Fruit fly (Drosophila melanogaster) whole organism, prepupa: ENCODE results near the gene TTLL5.
"Not testable (repeated sequence)": the region's sequence is repeated elsewhere in the genome, so short reads cannot be mapped to it uniquely, and the experiment has no call there.

ENCODE experiments used
- CG6276 ChIP-seq: fragments of 200-800 bp; sonication (Bioruptor generic); optimal IDR thresholded peaks from 2 replicates; lab custom pipeline; 2017; ENCODE audit warnings: missing biosample characterization, mild to moderate bottlenecking, missing genetic modification characterization
- Eip75B ChIP-seq: fragments of 200-800 bp; sonication (Bioruptor generic); optimal IDR thresholded peaks from 3 replicates; lab custom pipeline; 2016; ENCODE audit warnings: missing biosample characterization, missing genetic modification characterization
- Ets21C ChIP-seq: fragments of 200-800 bp; sonication (Bioruptor generic); optimal IDR thresholded peaks from 3 replicates; lab custom pipeline; 2016; ENCODE audit warnings: missing biosample characterization, missing genetic modification characterization

DNA sequence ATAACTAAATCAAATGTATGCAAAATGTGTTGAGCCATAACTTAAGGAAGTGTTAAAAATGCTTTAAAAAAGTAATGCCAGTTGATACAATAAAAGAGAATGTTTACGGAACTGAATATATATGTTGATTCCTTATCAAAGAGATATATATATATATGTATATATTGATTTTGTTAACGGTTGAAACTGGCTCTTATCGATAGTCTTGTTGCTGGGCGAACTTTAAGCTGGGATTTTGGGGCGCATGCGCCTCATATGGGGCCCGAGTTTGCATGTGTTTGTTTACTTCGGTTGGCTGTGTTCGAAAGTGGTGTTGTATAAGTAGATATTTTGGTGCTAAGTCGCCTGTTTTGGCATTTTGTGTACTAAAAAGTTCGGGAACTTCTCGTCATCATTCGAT is 8.3 kb upstream of the TTLL5 start, which contains the start of gene Bili:
- not testable (repeated sequence) for TF ChIP-seq Eip75B, Ets21C, CG6276
